Worm (Caenorhabditis elegans) whole organism, L4 larva: ENCODE measurements around the gene imph-1.
A peak's percentile ranks its signal among the peaks of the same experiment; 100 is the strongest.

ENCODE experiments used
- F37D6.2 ChIP-seq: sonication (generic microtip); optimal IDR thresholded peaks from 2 replicates; lab custom pipeline; 2016; ENCODE audit warnings: mild to moderate bottlenecking, missing genetic modification characterization, missing compliant biosample characterization
- F49E8.2 ChIP-seq: sonication (generic microtip); optimal IDR thresholded peaks from 2 replicates; lab custom pipeline; 2016; ENCODE audit warnings: missing compliant biosample characterization, mild to moderate bottlenecking, missing genetic modification characterization, borderline replicate concordance
- R02D3.7 ChIP-seq: fragments of 150-350 bp; sonication (generic microtip); optimal IDR thresholded peaks from 3 replicates; lab custom pipeline; 2014; ENCODE audit warnings: missing biosample characterization, missing genetic modification characterization
- Y105C5A.15 ChIP-seq: fragments of 200-800 bp; sonication (Bioruptor generic); IDR thresholded peaks from 2 replicates; pipeline ENCODE4 v1.3.6; 2022; ENCODE audit warnings: missing genetic modification characterization, missing compliant biosample characterization
- Y48G9A.11 ChIP-seq: fragments of 200-800 bp; sonication (Bioruptor generic); IDR thresholded peaks from 2 replicates; pipeline ENCODE4 v1.3.6; 2022; ENCODE audit warnings: missing genetic modification reagents, missing genetic modification characterization, missing compliant biosample characterization
- aha-1 ChIP-seq: fragments of 150-350 bp; peaks from one replicate; lab custom pipeline; 2014; ENCODE audit warnings: missing biosample characterization, missing genetic modification characterization
- ceh-20 ChIP-seq: fragments of 200-800 bp; sonication (Bioruptor generic); IDR thresholded peaks from 2 replicates; pipeline ENCODE4 v1.3.6; 2022; ENCODE audit warnings: missing genetic modification reagents, missing genetic modification characterization, missing compliant biosample characterization
- ceh-28 ChIP-seq: fragments of 150-350 bp; optimal IDR thresholded peaks from 2 replicates; lab custom pipeline; 2014; ENCODE audit warnings: missing biosample characterization, missing genetic modification reagents, missing genetic modification characterization
- ceh-32 ChIP-seq: sonication (generic microtip); optimal IDR thresholded peaks from 2 replicates; lab custom pipeline; 2016; ENCODE audit warnings: mild to moderate bottlenecking, missing genetic modification characterization, missing compliant biosample characterization; ENCODE audit not compliant: poor library complexity
- cey-2 ChIP-seq: sonication (generic microtip); optimal IDR thresholded peaks from 3 replicates; lab custom pipeline; 2017; ENCODE audit warnings: missing genetic modification characterization, mild to moderate bottlenecking, missing compliant biosample characterization, antibody characterized with exemption, borderline replicate concordance; ENCODE audit not compliant: insufficient read depth
- daf-16 ChIP-seq, 3 experiments: sonication (generic microtip); optimal IDR thresholded peaks; 2 replicates each; lab custom pipeline; 2016 to 2017; ENCODE audit warnings: missing genetic modification characterization in 3 of 3, missing genetic modification reagents in 3 of 3, mild to moderate bottlenecking in 2 of 3, missing compliant biosample characterization in 2 of 3, missing biosample characterization in 1 of 3, moderate library complexity in 1 of 3
- dmd-9 ChIP-seq: fragments of 200-800 bp; sonication (Bioruptor generic); IDR thresholded peaks from 2 replicates; pipeline ENCODE4 v1.3.6; 2022; ENCODE audit warnings: missing genetic modification reagents, missing genetic modification characterization, missing compliant biosample characterization
- duxl-1 ChIP-seq: sonication (generic microtip); optimal IDR thresholded peaks from 2 replicates; lab custom pipeline; 2016; ENCODE audit warnings: mild to moderate bottlenecking, missing genetic modification characterization, moderate library complexity, missing compliant biosample characterization; ENCODE audit not compliant: poor library complexity
- hlh-11 ChIP-seq: fragments of 200-800 bp; sonication (Bioruptor generic); optimal IDR thresholded peaks from 2 replicates; lab custom pipeline; 2018; ENCODE audit warnings: mild to moderate bottlenecking, missing genetic modification characterization, missing compliant biosample characterization
- hmg-1.1 ChIP-seq: fragments of 200-800 bp; sonication (Bioruptor generic); IDR thresholded peaks from 2 replicates; pipeline ENCODE4 v1.3.6; 2022; ENCODE audit warnings: missing genetic modification reagents, missing genetic modification characterization, missing compliant biosample characterization
- jun-1 ChIP-seq: fragments of 150-350 bp; optimal IDR thresholded peaks from 2 replicates; lab custom pipeline; 2014; ENCODE audit warnings: missing biosample characterization, missing genetic modification reagents, missing genetic modification characterization
- lin-29 ChIP-seq: fragments of 200-800 bp; sonication (Bioruptor generic); IDR thresholded peaks from 2 replicates; pipeline ENCODE4 v1.3.6; 2022; ENCODE audit warnings: missing genetic modification reagents, missing genetic modification characterization, missing compliant biosample characterization
- lin-38 ChIP-seq: fragments of 200-800 bp; sonication (Bioruptor generic); IDR thresholded peaks from 2 replicates; pipeline ENCODE4 v1.3.6; 2022; ENCODE audit warnings: missing genetic modification reagents, missing genetic modification characterization, missing compliant biosample characterization
- lin-39 ChIP-seq: fragments of 150-350 bp; optimal IDR thresholded peaks from 2 replicates; lab custom pipeline; 2014; ENCODE audit warnings: missing biosample characterization, missing genetic modification reagents, missing genetic modification characterization
- lsy-2 ChIP-seq, 2 experiments: fragments of 150-350 bp in 1 of 2; sonication (generic microtip) in 1 of 2; optimal IDR thresholded peaks; 2 replicates each; lab custom pipeline; 2014 to 2017; ENCODE audit warnings: missing biosample characterization in 2 of 2, missing genetic modification characterization in 2 of 2
- madf-5 ChIP-seq, 2 experiments: fragments of 200-800 bp; sonication (Bioruptor generic); IDR thresholded peaks; 2 replicates each; pipeline ENCODE4 v1.3.6; 2022; ENCODE audit warnings: missing compliant biosample characterization in 2 of 2, missing genetic modification characterization in 2 of 2
- mes-2 ChIP-seq: sonication (generic microtip); optimal IDR thresholded peaks from 2 replicates; lab custom pipeline; 2016; ENCODE audit warnings: missing genotype, mild to moderate bottlenecking, missing genetic modification characterization, missing compliant biosample characterization; ENCODE audit not compliant: poor library complexity, severe bottlenecking
- mxl-3 ChIP-seq: fragments of 200-800 bp; sonication (Bioruptor generic); optimal IDR thresholded peaks from 2 replicates; lab custom pipeline; 2018; ENCODE audit warnings: mild to moderate bottlenecking, missing genetic modification characterization, missing compliant biosample characterization
- nhr-11 ChIP-seq: fragments of 150-350 bp; optimal IDR thresholded peaks from 2 replicates; lab custom pipeline; 2014; ENCODE audit warnings: missing biosample characterization, missing genetic modification characterization
- nhr-28 ChIP-seq: fragments of 150-350 bp; optimal IDR thresholded peaks from 2 replicates; lab custom pipeline; 2014; ENCODE audit warnings: missing biosample characterization, missing genetic modification characterization
- nhr-6 ChIP-seq: fragments of 150-350 bp; optimal IDR thresholded peaks from 2 replicates; lab custom pipeline; 2014; ENCODE audit warnings: missing biosample characterization, missing genetic modification characterization
- pqm-1 ChIP-seq: sonication (generic microtip); optimal IDR thresholded peaks from 2 replicates; lab custom pipeline; 2017; ENCODE audit warnings: missing biosample characterization, missing genetic modification characterization
- snpc-4 ChIP-seq: fragments of 150-350 bp; optimal IDR thresholded peaks from 2 replicates; lab custom pipeline; 2014; ENCODE audit warnings: missing biosample characterization, missing genetic modification characterization
- unc-62 ChIP-seq, 3 experiments: fragments of 150-350 bp in 1 of 3; sonication (generic microtip); optimal IDR thresholded peaks in 2 of 3; peaks in 1 of 3; 1 replicate in 1 of 3; 2 replicates in 2 of 3; lab custom pipeline; 2014 to 2017; ENCODE audit warnings: missing biosample characterization in 3 of 3, missing genetic modification characterization in 3 of 3, missing genetic modification reagents in 3 of 3, missing genotype in 1 of 3
- zag-1 ChIP-seq: fragments of 150-350 bp; optimal IDR thresholded peaks from 2 replicates; lab custom pipeline; 2014; ENCODE audit warnings: missing biosample characterization, missing genetic modification characterization

imph-1 gene

DNA sequence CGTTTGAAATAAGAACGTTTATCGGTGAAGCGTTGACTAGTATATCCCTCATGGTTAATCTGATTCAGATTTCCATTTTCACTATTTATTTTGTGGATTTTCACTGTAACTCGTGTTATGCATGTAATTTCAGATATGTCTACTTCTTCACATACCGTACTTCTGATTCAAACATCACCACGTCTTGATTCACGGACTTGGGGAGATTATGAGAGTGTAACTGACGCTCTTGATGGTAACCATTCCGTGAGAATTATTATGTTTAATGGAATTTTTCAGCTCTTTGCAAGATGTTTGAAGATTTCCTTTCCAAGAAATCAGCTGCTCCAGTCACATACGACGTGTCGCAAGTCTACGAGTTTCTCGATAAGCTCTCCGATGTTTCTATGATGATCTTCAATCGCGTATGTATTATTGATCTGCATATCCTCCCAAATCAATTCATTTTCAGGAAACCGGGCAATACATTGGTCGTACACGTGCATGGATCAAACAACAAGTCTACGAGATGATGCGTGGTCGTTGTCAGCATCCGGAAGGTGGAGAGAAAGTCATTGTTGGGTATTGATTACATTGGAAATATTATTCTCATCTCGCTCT lies 39.8 kb downstream of the imph-1 start, which contains the start of gene erh-2:
TSS of gene erh-2 (plus strand) at position 134 of the 600 bp plus-strand sequence.
- TF ChIP-seq ceh-28 (tag; lab: Kevin White, UChicago) (no peak), unc-62 (GFP tag; optimal IDR thresholded peaks at IDR 0.05 in 1 of 2; lab: Kevin White, UChicago) (peak in 1 of 2 experiments; percentile 74), unc-62 (tag; optimal IDR thresholded peaks at IDR 0.05; lab: Kevin White, UChicago) (no peak), Y105C5A.15 (GFP tag; lab: Robert Waterston, UW) (0 out of 2 replicates have a peak, but pooled peaks have one; percentile 29)

DNA sequence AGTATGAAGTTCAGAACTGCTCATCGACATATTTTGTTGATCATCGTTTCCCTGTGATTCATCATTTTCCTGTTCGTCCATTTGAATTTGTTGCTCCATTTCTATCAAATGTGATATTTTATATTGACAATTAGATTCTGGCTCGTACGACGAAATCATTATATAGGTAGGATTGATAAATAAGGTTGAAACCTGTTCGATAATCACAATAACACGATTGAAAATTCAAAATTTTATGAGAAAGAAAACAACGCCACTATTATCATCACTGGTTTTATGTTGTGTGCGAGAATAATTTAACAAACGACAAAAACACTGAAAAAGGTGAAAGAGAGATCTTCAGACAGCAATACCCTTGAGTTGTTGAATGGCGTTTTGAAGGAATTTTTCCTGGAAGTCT lies 40.9 kb downstream of the imph-1 start, which contains the start of gene apc-11:
TSS of gene apc-11 (minus strand) at position 101 of the 400 bp plus-strand sequence.
- no peak for TF ChIP-seq cey-2
- TF ChIP-seq jun-1 (tag; lab: Kevin White, UChicago): no peak
- TF ChIP-seq nhr-6 (tag; lab: Kevin White, UChicago): no peak
- no peak for TF ChIP-seq lin-29 (GFP tag; lab: Robert Waterston, UW)
- TF ChIP-seq lin-39 (tag; lab: Kevin White, UChicago): no peak
- no peak for TF ChIP-seq snpc-4 (tag; lab: Kevin White, UChicago)
- no peak for TF ChIP-seq R02D3.7
- TF ChIP-seq ceh-20 (GFP tag; lab: Robert Waterston, UW): no peak

DNA sequence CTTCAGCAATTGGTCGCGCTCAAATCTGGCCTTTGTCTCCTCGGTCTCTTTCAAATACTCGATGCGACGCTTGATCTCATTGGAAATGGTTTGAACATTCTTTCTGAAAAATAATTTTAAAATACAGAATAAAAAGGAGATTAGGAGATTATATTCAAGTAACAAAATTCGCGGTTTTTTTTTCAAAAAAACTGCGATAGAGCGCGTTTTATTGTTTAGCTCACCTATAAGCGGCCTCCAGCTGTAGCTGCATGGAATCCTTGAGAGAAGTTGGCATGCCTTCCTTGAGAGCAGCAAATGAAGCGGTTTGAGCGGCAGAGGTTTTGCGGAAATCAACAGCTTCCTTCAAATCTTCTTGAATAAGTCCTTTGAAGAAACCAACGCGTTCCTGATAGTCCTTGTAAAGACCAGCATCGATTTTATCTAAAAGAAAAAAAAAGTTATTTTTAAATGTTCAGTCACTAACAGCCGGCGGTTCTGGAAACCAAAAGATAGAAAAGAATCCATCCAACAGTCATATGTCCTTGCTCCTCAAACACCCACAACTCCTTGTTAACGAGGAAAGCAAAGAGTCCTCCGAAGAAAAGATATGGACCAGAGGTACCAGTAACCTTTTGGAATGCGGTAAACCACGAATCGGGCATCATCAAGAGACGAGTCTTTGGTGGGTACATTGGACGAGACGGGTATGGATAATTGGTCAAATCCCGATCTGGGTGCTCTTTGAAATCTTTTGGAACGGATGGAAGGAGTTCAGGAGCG lies 41.5 kb downstream of the imph-1 start:
- TF ChIP-seq duxl-1 (tag; lab: Kevin White, UChicago) (no peak), hmg-1.1 (GFP tag; lab: Robert Waterston, UW) (0 out of 2 replicates have a peak, but pooled peaks have one; percentile 14), unc-62 (GFP tag; optimal IDR thresholded peaks at IDR 0.05 in 1 of 2; lab: Kevin White, UChicago) (peak in 1 of 2 experiments; percentile 95), unc-62 (tag; optimal IDR thresholded peaks at IDR 0.05; lab: Kevin White, UChicago) (no peak)

DNA sequence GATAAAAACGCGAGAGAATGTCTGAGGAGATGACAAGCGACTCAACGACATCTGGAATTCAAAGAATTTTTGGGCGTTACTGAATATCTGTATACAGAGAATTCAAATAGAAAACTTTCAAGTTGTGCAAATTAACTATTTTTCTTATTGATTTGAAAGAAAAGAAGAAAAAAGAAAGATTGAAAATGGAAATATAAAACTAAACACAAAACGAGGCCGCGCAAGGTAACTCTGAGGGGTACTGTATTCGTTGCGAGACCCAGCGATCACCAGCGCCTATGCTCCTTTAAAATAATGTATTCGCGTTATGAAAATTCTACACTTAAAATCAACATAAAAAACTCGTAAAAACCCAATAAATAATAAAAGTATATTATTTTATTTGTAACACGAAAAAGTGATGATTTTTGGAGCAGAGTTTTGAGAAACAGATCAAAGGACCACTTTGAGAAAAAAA lies 42.4 kb downstream of the imph-1 start, which contains the start of gene asb-1:
TSS of gene asb-1 (minus strand) at position 51 of the 457 bp plus-strand sequence.
- TF ChIP-seq zag-1 (tag; lab: Kevin White, UChicago) (no peak), Y48G9A.11 (GFP tag; lab: Robert Waterston, UW) (0 out of 2 replicates have a peak, but pooled peaks have one; percentile 51), lin-38 (GFP tag; lab: Robert Waterston, UW) (peak; percentile 33; the same call in 1 of the 2 replicates), F49E8.2 (tag; lab: Kevin White, UChicago) (peak; percentile 6), mes-2 (tag; lab: Kevin White, UChicago) (peak; percentile 28), ceh-28 (tag; lab: Kevin White, UChicago) (no peak)

DNA sequence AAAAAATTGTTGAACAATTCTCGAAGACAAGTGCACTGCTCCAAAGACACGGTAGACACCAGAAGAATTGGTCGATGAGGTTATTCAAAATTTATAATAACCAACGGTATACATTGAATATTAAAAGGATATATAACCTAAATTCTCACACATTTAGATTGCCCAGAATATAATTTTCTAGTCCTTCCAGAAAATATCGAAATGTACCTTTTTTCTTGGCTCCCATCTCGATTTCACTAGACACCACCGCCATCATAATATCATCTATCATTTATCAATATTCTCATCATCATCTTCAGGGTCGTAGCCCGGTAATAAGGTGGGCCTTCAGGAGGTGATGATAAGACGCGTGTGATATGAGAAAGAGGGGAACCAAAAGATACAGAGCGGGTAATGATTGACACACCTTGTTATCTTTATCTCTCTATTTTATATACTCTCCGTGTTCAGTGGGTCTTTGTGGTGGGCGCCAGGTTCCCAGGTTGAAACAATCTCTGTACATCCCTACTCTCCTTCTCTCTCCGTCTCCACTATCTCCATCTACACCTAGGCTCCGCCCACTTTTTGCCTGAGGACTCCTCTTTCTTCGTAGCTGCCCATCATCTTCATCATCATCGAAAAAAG lies 46.8 kb downstream of the imph-1 start, which contains the start of gene mab-21:
TSS of gene mab-21 (plus strand) at position 615 of the 624 bp plus-strand sequence.
- TF ChIP-seq aha-1 (tag; lab: Kevin White, UChicago): peak; percentile 73
- peak in 1 of 2 experiments; percentile 13 for TF ChIP-seq lsy-2 (tag; optimal IDR thresholded peaks at IDR 0.05; lab: Kevin White, UChicago)
- TF ChIP-seq F37D6.2 (tag; lab: Kevin White, UChicago): no peak
- TF ChIP-seq unc-62 (GFP tag; optimal IDR thresholded peaks at IDR 0.05 in 1 of 2; lab: Kevin White, UChicago): peak in 1 of 2 experiments; percentile 92
- TF ChIP-seq unc-62 (tag; optimal IDR thresholded peaks at IDR 0.05; lab: Kevin White, UChicago): no peak
- peak; percentile 57 for TF ChIP-seq nhr-28
- TF ChIP-seq mes-2 (tag; lab: Kevin White, UChicago): no peak
- no peak for TF ChIP-seq dmd-9 (GFP tag; lab: Robert Waterston, UW)
- TF ChIP-seq madf-5 (GFP tag; IDR thresholded peaks at IDR 0.05; lab: Robert Waterston, UW): no peak
- no peak for TF ChIP-seq pqm-1
- TF ChIP-seq hlh-11: peak; percentile 44
- TF ChIP-seq nhr-11 (tag; lab: Kevin White, UChicago): peak; percentile 5
- no peak for TF ChIP-seq ceh-32 (tag; lab: Kevin White, UChicago)
- peak; percentile 32 for TF ChIP-seq mxl-3 (GFP tag; lab: Kevin White, UChicago)
- TF ChIP-seq daf-16 (GFP tag; optimal IDR thresholded peaks at IDR 0.05; lab: Kevin White, UChicago): peak in 1 of 2 experiments; percentile 9
- TF ChIP-seq daf-16 (tag; optimal IDR thresholded peaks at IDR 0.05; lab: Kevin White, UChicago): no peak
